Worm (Caenorhabditis elegans): ENCODE data around the gene taf-11.1.

ce11 chrX:4289805-4290204 lies 34.8 kb downstream of the taf-11.1 start:
- TF ChIP-seq ceh-82 (tag; optimal IDR thresholded peaks at IDR 0.05): no peak
- TF ChIP-seq fos-1 (tag; optimal IDR thresholded peaks at IDR 0.05): no peak
- no peak for TF ChIP-seq ceh-90 (tag; optimal IDR thresholded peaks at IDR 0.05)
- TF ChIP-seq skn-1 (tag; optimal IDR thresholded peaks at IDR 0.05): no peak
- no peak for TF ChIP-seq unc-130 (tag; optimal IDR thresholded peaks at IDR 0.05)
- no peak for TF ChIP-seq egl-27 (tag; optimal IDR thresholded peaks at IDR 0.05)
- TF ChIP-seq blmp-1 (tag; optimal IDR thresholded peaks at IDR 0.05): no peak
- TF ChIP-seq sptf-1 (tag; optimal IDR thresholded peaks at IDR 0.05): no peak
- no peak for TF ChIP-seq nhr-11 (tag; optimal IDR thresholded peaks at IDR 0.05)
- no peak for TF ChIP-seq unc-62 (GFP tag; optimal IDR thresholded peaks at IDR 0.05)
- no peak for TF ChIP-seq rnt-1 (tag; optimal IDR thresholded peaks at IDR 0.05)
- no peak for TF ChIP-seq ztf-4 (tag; optimal IDR thresholded peaks at IDR 0.05)
- TF ChIP-seq pqm-1 (tag; optimal IDR thresholded peaks at IDR 0.05): no peak

All from whole organism, L1 larva.